Worm (Caenorhabditis elegans) whole organism, mixed stage, embryonic: ENCODE data around the gene fbxc-15.

Experiments used
- blmp-1 ChIP-seq: fragments of 150-350 bp; optimal IDR thresholded peaks from 2 replicates; lab custom pipeline; 2014; ENCODE audit warnings: missing biosample characterization, missing genetic modification characterization
- lin-13 ChIP-seq: fragments of 150-350 bp; optimal IDR thresholded peaks from 2 replicates; lab custom pipeline; 2014; ENCODE audit warnings: missing biosample characterization, missing genetic modification characterization
- nhr-28 ChIP-seq: fragments of 150-350 bp; optimal IDR thresholded peaks from 2 replicates; lab custom pipeline; 2014; ENCODE audit warnings: missing biosample characterization, missing genetic modification characterization
- pha-4 ChIP-seq: fragments of 150-350 bp; optimal IDR thresholded peaks from 2 replicates; lab custom pipeline; 2018; ENCODE audit warnings: missing biosample characterization, missing genetic modification reagents, missing genetic modification characterization
- ztf-11 ChIP-seq: fragments of 150-350 bp; optimal IDR thresholded peaks from 2 replicates; lab custom pipeline; 2014; ENCODE audit warnings: missing biosample characterization, missing genetic modification characterization

ce11 chrII:932718-933117, 46.5 kb upstream of the fbxc-15 start, which contains the start of gene acs-15:
- TF ChIP-seq ztf-11, result no peak
- no peak for TF ChIP-seq pha-4
- TF ChIP-seq lin-13 (tag; lab: Kevin White, UChicago), result no peak
- TF ChIP-seq nhr-28, result no peak
- no peak for TF ChIP-seq blmp-1 (tag; lab: Kevin White, UChicago)
